Fruit fly (Drosophila melanogaster): ENCODE results near the gene U2af38.

U2af38 gene

dm6 chr2L:299038-299437, 4.6 kb upstream of the U2af38 start:
- TF ChIP-seq Med (GFP tag) (peak; percentile 52), CG10267 (tag; optimal IDR thresholded peaks at IDR 0.05) (no peak), schlank (tag; optimal IDR thresholded peaks at IDR 0.05) (no peak), wek (GFP tag; optimal IDR thresholded peaks at IDR 0.05) (no peak)

- TF ChIP-seq CG17829 (tag; optimal IDR thresholded peaks at IDR 0.05) = no peak
- TF ChIP-seq slp2 (GFP tag; optimal IDR thresholded peaks at IDR 0.05) = no peak
- TF ChIP-seq C15 (GFP tag; IDR thresholded peaks at IDR 0.05) = no peak
- TF ChIP-seq dimm (GFP tag; IDR thresholded peaks at IDR 0.05) = no peak
- TF ChIP-seq sna (GFP tag; IDR thresholded peaks at IDR 0.05; ENCODE audit: partially characterized antibody) = no peak
- no peak for TF ChIP-seq Camta (GFP tag; optimal IDR thresholded peaks at IDR 0.05)
- peak; percentile 31 for TF ChIP-seq ftz-f1 (GFP tag; optimal IDR thresholded peaks at IDR 0.05)
- TF ChIP-seq nom (GFP tag; optimal IDR thresholded peaks at IDR 0.05) = peak; percentile 35
- TF ChIP-seq tio (GFP tag; optimal IDR thresholded peaks at IDR 0.05) = no peak
- TF ChIP-seq al (GFP tag; IDR thresholded peaks at IDR 0.05) = no peak
- TF ChIP-seq jumu (GFP tag; optimal IDR thresholded peaks at IDR 0.05) = no peak
- peak; percentile 9 for TF ChIP-seq CG10147 (GFP tag; optimal IDR thresholded peaks at IDR 0.05)
- no peak for TF ChIP-seq Usf (GFP tag; optimal IDR thresholded peaks at IDR 0.05)
- TF ChIP-seq h (optimal IDR thresholded peaks at IDR 0.05) = no peak
- no peak for TF ChIP-seq ewg (GFP tag; optimal IDR thresholded peaks at IDR 0.05)
- TF ChIP-seq Dref (GFP tag; IDR thresholded peaks at IDR 0.05) = no peak
- TF ChIP-seq Jarid2 (GFP tag; optimal IDR thresholded peaks at IDR 0.05) = no peak
- no peak for TF ChIP-seq Ssrp (tag; optimal IDR thresholded peaks at IDR 0.05)
- TF ChIP-seq CG12769 (tag; optimal IDR thresholded peaks at IDR 0.05) = peak; percentile 50
- TF ChIP-seq Eip74EF (GFP tag; optimal IDR thresholded peaks at IDR 0.05) = no peak
- no peak for TF ChIP-seq CkIIα-i1 (GFP tag; IDR thresholded peaks at IDR 0.05)
- no peak for TF ChIP-seq Atf-2 (GFP tag; optimal IDR thresholded peaks at IDR 0.05)
- TF ChIP-seq fd96Cb (tag; optimal IDR thresholded peaks at IDR 0.05) = no peak
- TF ChIP-seq bowl (GFP tag; IDR thresholded peaks at IDR 0.05) = no peak
- TF ChIP-seq Bdp1 (GFP tag; optimal IDR thresholded peaks at IDR 0.05) = no peak
- no peak for TF ChIP-seq mld (GFP tag; IDR thresholded peaks at IDR 0.05; ENCODE audit: partially characterized antibody)
- TF ChIP-seq CG42726 (GFP tag; IDR thresholded peaks at IDR 0.05; ENCODE audit: partially characterized antibody) = no peak
- TF ChIP-seq ssp (GFP tag; IDR thresholded peaks at IDR 0.05) = no peak
- no peak for TF ChIP-seq CG4617 (GFP tag; optimal IDR thresholded peaks at IDR 0.05; ENCODE audit: borderline replicate concordance)
- TF ChIP-seq chm (GFP tag; IDR thresholded peaks at IDR 0.05) = 0 out of 2 replicates have a peak, but pooled peaks have one; percentile 37
- TF ChIP-seq CG3847 (GFP tag; IDR thresholded peaks at IDR 0.05) = no peak
- peak; percentile 30 for TF ChIP-seq Med (GFP tag)
- TF ChIP-seq CG6272 (GFP tag; IDR thresholded peaks at IDR 0.05) = no peak
- TF ChIP-seq pfk (GFP tag; optimal IDR thresholded peaks at IDR 0.05) = peak; percentile 9
- TF ChIP-seq CG1647 (GFP tag; optimal IDR thresholded peaks at IDR 0.05) = no peak
- no peak for TF ChIP-seq CG12391 (tag; optimal IDR thresholded peaks at IDR 0.05)
- peak; percentile 39; the same call in 1 of the 2 replicates for TF ChIP-seq Rfx (GFP tag; IDR thresholded peaks at IDR 0.05)
- TF ChIP-seq CG10979 (tag; optimal IDR thresholded peaks at IDR 0.05) = no peak
- no peak for TF ChIP-seq CG2199 (GFP tag; IDR thresholded peaks at IDR 0.05)
- no peak for TF ChIP-seq cas (GFP tag; IDR thresholded peaks at IDR 0.05)
- peak; percentile 54; the same call in 1 of the 3 replicates for TF ChIP-seq zfh1 (GFP tag; IDR thresholded peaks at IDR 0.05)
- TF ChIP-seq CG13775 (GFP tag; optimal IDR thresholded peaks at IDR 0.05) = no peak
- TF ChIP-seq NK7.1 (GFP tag; optimal IDR thresholded peaks at IDR 0.05) = no peak
- no peak for TF ChIP-seq CG11723 (GFP tag; optimal IDR thresholded peaks at IDR 0.05)
- peak; percentile 4 for TF ChIP-seq CG3281 (GFP tag; optimal IDR thresholded peaks at IDR 0.05)
- TF ChIP-seq CG2678 (tag; optimal IDR thresholded peaks at IDR 0.05) = no peak
- TF ChIP-seq CG6254 (GFP tag; optimal IDR thresholded peaks at IDR 0.05) = no peak
These were observed 3.8 kb upstream of the U2af38 start for dm6 chr2L:298285-298644.
